Worm (Caenorhabditis elegans): ENCODE results near the gene rad-50.

DNA sequence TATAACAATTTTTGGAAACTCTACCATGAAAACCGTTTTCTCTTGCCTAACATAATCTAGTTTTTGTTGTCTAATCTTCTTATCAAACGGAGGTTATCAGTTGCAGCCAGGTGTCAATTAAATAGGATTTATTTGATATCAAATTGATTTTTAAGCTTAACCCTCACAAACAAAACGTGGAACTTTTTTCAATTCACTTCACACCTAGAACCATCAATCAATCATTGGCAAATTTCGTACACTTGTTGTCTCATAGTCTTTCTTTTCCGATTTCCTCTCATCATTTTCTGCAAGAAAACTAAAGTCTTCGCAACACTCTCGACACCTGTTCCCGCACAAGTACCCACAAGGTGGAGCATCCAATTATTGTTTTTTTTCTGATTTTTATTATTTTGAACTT is 36.8 kb upstream of the rad-50 start:
- TF ChIP-seq hnd-1 (tag; optimal IDR thresholded peaks at IDR 0.05) (no peak), ama-1 (optimal IDR thresholded peaks at IDR 0.05) (no peak), B0310.2 (tag; optimal IDR thresholded peaks at IDR 0.05) (no peak), F13C5.2 (tag; optimal IDR thresholded peaks at IDR 0.05) (no peak), hmbx-1 (tag; optimal IDR thresholded peaks at IDR 0.05) (no peak), ets-7 (tag; optimal IDR thresholded peaks at IDR 0.05) (no peak), flt-1 (GFP tag; IDR thresholded peaks at IDR 0.05) (no peak), tbx-11 (GFP tag; IDR thresholded peaks at IDR 0.05) (no peak), scrt-1 (GFP tag; IDR thresholded peaks at IDR 0.05) (no peak), tbx-37 (GFP tag; conservative IDR thresholded peaks at IDR 0.05) (no peak)

Measured in whole organism, early embryonic.